4 fruit fly cellular contexts compared by ENCODE assay signal in genomic region chr3L:7262471-7262870, dm6.
TF ChIP-seq lines count a peak whose summit lies in the region.

No protein-coding gene starts in this region.

- no peak for TF ChIP-seq CTCF in whole organism, embryonic (GFP tag; optimal IDR thresholded peaks at IDR 0.05; lab: Kevin White, UChicago)

TF ChIP-seq in whole organism, embryonic, 481 proteins besides CTCF, POLR2A, EP300 and RAD21 (continues in another document):
- peak; percentile 11 for TF ChIP-seq unpg (GFP tag; optimal IDR thresholded peaks at IDR 0.05; lab: Kevin White, UChicago)
- TF ChIP-seq croc (GFP tag; conservative IDR thresholded peaks at IDR 0.05; lab: Robert Waterston, UW) = peak; percentile 15; the same call in 1 of the 3 replicates
- TF ChIP-seq CG17359 (tag; optimal IDR thresholded peaks at IDR 0.05; lab: Kevin White, UChicago) = peak; percentile 56
- peak; percentile 18 for TF ChIP-seq CG15269 (tag; optimal IDR thresholded peaks at IDR 0.05; lab: Kevin White, UChicago)
- TF ChIP-seq CG13624 (GFP tag; optimal IDR thresholded peaks at IDR 0.05; lab: Kevin White, UChicago) = no peak
- no peak for TF ChIP-seq Med (GFP tag; lab: Kevin White, UChicago)
- peak in 1 of 2 experiments; percentile 33 for TF ChIP-seq Hr51 (GFP tag; optimal IDR thresholded peaks at IDR 0.05; lab: Kevin White, UChicago)
- TF ChIP-seq nerfin-2 (GFP tag; IDR thresholded peaks at IDR 0.05; lab: Robert Waterston, UW; ENCODE audit: partially characterized antibody) = no peak
- TF ChIP-seq Ada2b (GFP tag; IDR thresholded peaks at IDR 0.05; lab: Robert Waterston, UW) = peak; percentile 25; the same call in 1 of the 2 replicates
- TF ChIP-seq rib (GFP tag; IDR thresholded peaks at IDR 0.05; lab: Robert Waterston, UW) = no peak
- TF ChIP-seq Meics (GFP tag; optimal IDR thresholded peaks at IDR 0.05; lab: Kevin White, UChicago) = peak; percentile 47
- no peak for TF ChIP-seq Nf-YB (GFP tag; optimal IDR thresholded peaks at IDR 0.05; lab: Kevin White, UChicago)
- peak; percentile 42 for TF ChIP-seq CG17829 (tag; optimal IDR thresholded peaks at IDR 0.05; lab: Kevin White, UChicago)
- TF ChIP-seq ems (GFP tag; optimal IDR thresholded peaks at IDR 0.05; lab: Kevin White, UChicago) = peak; percentile 9
- TF ChIP-seq prd (optimal IDR thresholded peaks at IDR 0.05; lab: Kevin White, UChicago) = no peak
- TF ChIP-seq prd (GFP tag; IDR thresholded peaks at IDR 0.05; lab: Robert Waterston, UW) = peak; percentile 51; the same call in 1 of the 3 replicates
- 0 out of 2 replicates have a peak, but pooled peaks have one; percentile 15 for TF ChIP-seq CG3847 (GFP tag; IDR thresholded peaks at IDR 0.05; lab: Robert Waterston, UW)
- TF ChIP-seq gem (tag; optimal IDR thresholded peaks at IDR 0.05; lab: Kevin White, UChicago) = peak; percentile 48
- TF ChIP-seq HHEX (GFP tag; optimal IDR thresholded peaks at IDR 0.05; lab: Kevin White, UChicago) = no peak
- peak; percentile 31 for TF ChIP-seq nmo (GFP tag; optimal IDR thresholded peaks at IDR 0.05; lab: Kevin White, UChicago)
- TF ChIP-seq Oli (tag; optimal IDR thresholded peaks at IDR 0.05; lab: Kevin White, UChicago) = peak; percentile 13
- TF ChIP-seq phol (tag; optimal IDR thresholded peaks at IDR 0.05; lab: Kevin White, UChicago) = peak; percentile 50

TF ChIP-seq in whole organism, prepupa, 60 proteins besides CTCF, POLR2A, EP300 and RAD21 (continues in another document):
- TF ChIP-seq CG10631 (GFP tag; optimal IDR thresholded peaks at IDR 0.05; lab: Kevin White, UChicago) = peak; percentile 51
- TF ChIP-seq CG11902 (GFP tag; optimal IDR thresholded peaks at IDR 0.05; lab: Kevin White, UChicago) = peak; percentile 41
- peak; percentile 6 for TF ChIP-seq Sox14 (GFP tag; optimal IDR thresholded peaks at IDR 0.05; lab: Kevin White, UChicago)
- peak; percentile 28 for TF ChIP-seq CG6792 (GFP tag; optimal IDR thresholded peaks at IDR 0.05; lab: Kevin White, UChicago)
- peak; percentile 31 for TF ChIP-seq CG34406 (GFP tag; optimal IDR thresholded peaks at IDR 0.05; lab: Kevin White, UChicago)
- TF ChIP-seq vri (GFP tag; optimal IDR thresholded peaks at IDR 0.05; lab: Kevin White, UChicago) = no peak
- TF ChIP-seq Lpt (GFP tag; optimal IDR thresholded peaks at IDR 0.05; lab: Kevin White, UChicago) = no peak
- no peak for TF ChIP-seq lz (GFP tag; optimal IDR thresholded peaks at IDR 0.05; lab: Kevin White, UChicago)
- TF ChIP-seq CG3032 (tag; optimal IDR thresholded peaks at IDR 0.05; lab: Kevin White, UChicago) = peak; percentile 68
- peak; percentile 44 for TF ChIP-seq net (GFP tag; optimal IDR thresholded peaks at IDR 0.05; lab: Kevin White, UChicago)
- TF ChIP-seq cyc (GFP tag; optimal IDR thresholded peaks at IDR 0.05; lab: Kevin White, UChicago) = no peak
- peak; percentile 65 for TF ChIP-seq CG3919 (GFP tag; optimal IDR thresholded peaks at IDR 0.05; lab: Kevin White, UChicago)
- peak; percentile 63 for TF ChIP-seq Hr4 (GFP tag; optimal IDR thresholded peaks at IDR 0.05; lab: Kevin White, UChicago)
- peak; percentile 45 for TF ChIP-seq CG6276 (GFP tag; optimal IDR thresholded peaks at IDR 0.05; lab: Kevin White, UChicago)
- peak; percentile 59; the same call in 1 of the 3 replicates for TF ChIP-seq CG6163 (GFP tag; IDR thresholded peaks at IDR 0.05; lab: Robert Waterston, UW)
- TF ChIP-seq achi (GFP tag; optimal IDR thresholded peaks at IDR 0.05; lab: Kevin White, UChicago) = peak; percentile 53
- TF ChIP-seq Eip75B (GFP tag; optimal IDR thresholded peaks at IDR 0.05; lab: Kevin White, UChicago) = peak; percentile 25
- peak; percentile 15; the same call in 1 of the 2 replicates for TF ChIP-seq Gug (GFP tag; IDR thresholded peaks at IDR 0.05; lab: Robert Waterston, UW)
- TF ChIP-seq Blimp-1 (GFP tag; optimal IDR thresholded peaks at IDR 0.05; lab: Kevin White, UChicago) = no peak
- no peak for TF ChIP-seq Sox102F (GFP tag; optimal IDR thresholded peaks at IDR 0.05; lab: Kevin White, UChicago)
- no peak for TF ChIP-seq Eip93F (GFP tag; optimal IDR thresholded peaks at IDR 0.05; lab: Kevin White, UChicago)
- TF ChIP-seq acj6 (GFP tag; optimal IDR thresholded peaks at IDR 0.05; lab: Kevin White, UChicago) = peak; percentile 23
- TF ChIP-seq CG32006 (GFP tag; optimal IDR thresholded peaks at IDR 0.05; lab: Kevin White, UChicago) = peak; percentile 56

TF ChIP-seq in whole organism, pupa, 21 proteins besides CTCF, POLR2A, EP300 and RAD21:
- TF ChIP-seq CG15710 (tag; optimal IDR thresholded peaks at IDR 0.05; lab: Kevin White, UChicago) (peak; percentile 74), CG14655 (GFP tag; optimal IDR thresholded peaks at IDR 0.05; lab: Kevin White, UChicago) (peak; percentile 68), D1 (tag; optimal IDR thresholded peaks at IDR 0.05; lab: Kevin White, UChicago) (peak; percentile 67), CG8301 (tag; optimal IDR thresholded peaks at IDR 0.05; lab: Kevin White, UChicago) (peak; percentile 28), CG4496 (GFP tag; IDR thresholded peaks at IDR 0.05; lab: Robert Waterston, UW) (peak; percentile 40; the same call in 1 of the 3 replicates), Snoo (tag; optimal IDR thresholded peaks at IDR 0.05; lab: Kevin White, UChicago) (peak; percentile 14), CG34367 (tag; optimal IDR thresholded peaks at IDR 0.05; lab: Kevin White, UChicago) (peak; percentile 11), Pif1A (GFP tag; optimal IDR thresholded peaks at IDR 0.05; lab: Kevin White, UChicago) (peak; percentile 32), rn (GFP tag; IDR thresholded peaks at IDR 0.05; lab: Robert Waterston, UW) (no peak), CG9948 (tag; optimal IDR thresholded peaks at IDR 0.05; lab: Kevin White, UChicago) (peak; percentile 65), CG32121 (GFP tag; IDR thresholded peaks at IDR 0.05; lab: Robert Waterston, UW) (no peak), Pif1B (GFP tag; optimal IDR thresholded peaks at IDR 0.05; lab: Kevin White, UChicago) (peak; percentile 38), CG17806 (tag; optimal IDR thresholded peaks at IDR 0.05; lab: Kevin White, UChicago) (peak; percentile 62), CG13204 (GFP tag; optimal IDR thresholded peaks at IDR 0.05; lab: Kevin White, UChicago) (no peak), CG8159 (tag; optimal IDR thresholded peaks at IDR 0.05; lab: Kevin White, UChicago) (peak; percentile 76)

TF ChIP-seq in whole organism, wandering third instar larva, 38 proteins besides CTCF, POLR2A, EP300 and RAD21:
- TF ChIP-seq h (GFP tag; optimal IDR thresholded peaks at IDR 0.05; lab: Kevin White, UChicago) (peak; percentile 31), Mio (GFP tag; optimal IDR thresholded peaks at IDR 0.05; lab: Kevin White, UChicago) (no peak)

Comparison
In these comparisons a context has a peak if more than half of its experiments do, and no peak if none do; other contexts are left out.
1. Of the 7 proteins assayed by ChIP-seq in both whole organism, embryonic and whole organism, prepupa: peak only in whole organism, embryonic: Blimp-1 and Sox102F; only in whole organism, prepupa: CG16779, Gug and Hr39; in both: none; in neither: 2.